Worm (Caenorhabditis elegans) whole organism, L4/young adult: ENCODE data around the gene Y49F6C.8.

Experiments used
- W03F9.2 ChIP-seq: fragments of 150-350 bp; optimal IDR thresholded peaks from 2 replicates; lab custom pipeline; 2014; ENCODE audit warnings: missing biosample characterization, missing genetic modification characterization
- dao-5 ChIP-seq: sonication (generic microtip); optimal IDR thresholded peaks from 2 replicates; lab custom pipeline; 2016; ENCODE audit warnings: missing genotype, missing genetic modification characterization, moderate library complexity, missing compliant biosample characterization
- him-1 ChIP-seq: sonication (generic microtip); optimal IDR thresholded peaks from 2 replicates; lab custom pipeline; 2016; ENCODE audit warnings: missing genotype, missing genetic modification reagents, missing genetic modification characterization, missing compliant biosample characterization

The Y49F6C.8 gene

DNA sequence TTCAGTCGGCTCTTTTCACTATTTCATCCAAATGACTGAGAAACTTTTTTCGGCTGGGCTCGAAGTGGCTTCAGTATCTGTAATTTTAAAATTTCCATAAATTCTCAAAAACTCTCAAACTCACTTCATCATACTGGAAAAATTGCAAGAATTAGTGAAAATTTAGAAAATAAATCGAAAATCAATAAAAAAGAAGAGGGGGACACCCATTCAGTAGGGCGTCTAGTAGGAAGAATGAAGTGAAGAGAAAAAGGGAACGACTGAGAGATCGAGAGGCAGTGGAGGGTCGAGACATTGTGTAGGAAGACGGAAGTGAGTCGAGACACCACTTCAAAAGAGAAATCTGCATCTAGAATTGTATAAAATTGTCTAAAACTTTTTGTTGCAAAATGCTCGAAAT, 4.0 kb upstream of the Y49F6C.8 start:
- no peak for TF ChIP-seq dao-5 (tag; lab: Kevin White, UChicago)
- no peak for TF ChIP-seq W03F9.2

- TF ChIP-seq dao-5 (tag; lab: Kevin White, UChicago), result no peak
These were observed 1.1 kb upstream of the Y49F6C.8 start, which contains the start of gene bath-23 for ce11 chrII:3371010-3371409. bath-23 (plus strand) TSS chrII:3371310.

DNA sequence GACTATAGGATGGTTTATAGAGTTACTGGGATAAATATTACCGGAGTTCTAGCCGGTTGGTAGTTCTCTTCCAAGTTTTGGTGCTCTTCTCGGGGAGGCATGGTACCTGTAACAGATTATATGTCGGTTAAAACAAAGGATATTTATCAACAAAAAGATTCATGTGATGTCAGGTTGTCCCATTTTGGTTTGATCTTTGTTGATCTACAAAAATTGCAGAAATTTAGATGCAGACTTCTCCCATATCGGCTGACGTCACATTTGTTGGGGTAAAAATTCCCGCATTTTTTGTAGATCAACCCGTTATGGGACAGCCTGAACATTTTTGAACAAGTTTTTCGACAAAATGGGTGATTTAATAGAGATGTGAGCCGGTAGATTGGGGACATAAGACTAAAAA, 1.8 kb downstream of the Y49F6C.8 start, which contains the start of gene Y49F6C.7:
Gene Y49F6C.7, minus strand, starts transcription at position 101 of the 400 bp plus-strand sequence.
- TF ChIP-seq dao-5 (tag; lab: Kevin White, UChicago) (no peak), W03F9.2 (no peak), him-1 (tag; lab: Kevin White, UChicago) (no peak)

DNA sequence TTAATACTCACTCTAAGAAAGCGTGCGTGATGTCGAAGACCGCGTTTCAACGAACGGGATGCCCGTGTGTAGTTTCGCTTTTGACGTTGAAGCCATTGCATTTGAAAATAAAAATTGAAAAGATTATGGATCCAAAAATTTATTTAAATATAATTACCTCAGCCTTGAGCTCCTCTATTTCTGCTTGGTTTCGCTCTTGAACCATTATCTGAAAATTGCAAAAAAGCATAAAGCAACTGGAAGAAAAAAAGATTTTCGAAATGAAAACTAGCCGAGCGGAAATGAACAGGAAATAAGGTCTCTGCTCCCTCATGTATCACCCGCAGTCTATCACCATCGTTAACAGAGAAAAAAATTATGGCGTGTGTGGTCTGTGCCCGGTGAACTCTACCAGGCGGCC, 2.8 kb downstream of the Y49F6C.8 start, which contains the start of gene Y49F6C.6:
Gene Y49F6C.6, minus strand, starts transcription at position 101 of the 400 bp plus-strand sequence.
- TF ChIP-seq him-1 (tag; lab: Kevin White, UChicago) (no peak), dao-5 (tag; lab: Kevin White, UChicago) (no peak), W03F9.2 (no peak)

DNA sequence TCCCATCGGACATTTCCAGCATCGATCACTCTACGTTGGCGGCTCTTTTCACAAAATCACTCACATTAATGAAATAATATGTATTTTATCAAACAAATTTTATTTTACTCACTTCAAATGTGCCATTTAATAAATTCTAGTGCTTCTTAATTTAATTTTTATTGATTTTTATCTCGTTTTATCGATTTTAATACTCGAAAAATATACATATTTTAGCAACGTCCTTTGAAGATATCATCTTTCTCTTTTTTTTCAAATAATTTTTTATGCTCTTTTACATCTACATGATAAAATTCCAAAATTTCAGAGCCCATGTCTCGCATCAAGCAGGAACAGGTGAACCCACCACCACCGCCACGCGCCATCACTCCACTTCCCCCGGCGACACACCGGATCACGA, 11.1 kb downstream of the Y49F6C.8 start, which contains the start of the genes lido-14 and bath-27:
Gene lido-14, plus strand, starts transcription at position 301 of the 400 bp plus-strand sequence.
Gene bath-27, plus strand, starts transcription at position 306 of the 400 bp plus-strand sequence.
- TF ChIP-seq dao-5 (tag; lab: Kevin White, UChicago) (no peak), W03F9.2 (no peak), him-1 (tag; lab: Kevin White, UChicago) (no peak)

DNA sequence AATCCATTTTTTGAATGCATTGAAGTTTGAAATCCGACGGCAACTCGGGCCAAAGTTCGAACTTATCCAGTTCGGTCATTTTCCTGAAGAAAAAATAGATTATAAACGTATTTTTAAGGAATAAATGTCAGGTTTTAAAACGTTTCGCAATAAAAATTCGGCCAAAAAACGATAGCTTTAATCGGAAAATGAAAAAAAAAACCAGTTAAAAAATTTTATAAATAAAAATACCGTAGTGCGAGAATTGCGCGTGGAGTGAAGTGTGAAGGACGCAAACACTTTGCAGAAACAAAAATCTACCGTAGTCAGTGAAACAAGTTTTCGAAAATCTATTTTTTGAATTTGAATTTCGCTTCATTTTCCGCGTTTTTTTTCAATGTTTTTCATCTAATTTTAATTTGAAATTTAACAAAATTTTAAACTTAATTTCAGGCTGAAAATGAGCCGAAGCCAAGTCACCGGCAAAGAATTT, 20.1 kb downstream of the Y49F6C.8 start, which contains the start of gene F14D2.8:
Gene F14D2.8, minus strand, starts transcription at position 51 of the 472 bp plus-strand sequence.
- no peak for TF ChIP-seq dao-5 (tag; lab: Kevin White, UChicago)
- TF ChIP-seq him-1 (tag; lab: Kevin White, UChicago), result no peak
- TF ChIP-seq W03F9.2, result no peak

DNA sequence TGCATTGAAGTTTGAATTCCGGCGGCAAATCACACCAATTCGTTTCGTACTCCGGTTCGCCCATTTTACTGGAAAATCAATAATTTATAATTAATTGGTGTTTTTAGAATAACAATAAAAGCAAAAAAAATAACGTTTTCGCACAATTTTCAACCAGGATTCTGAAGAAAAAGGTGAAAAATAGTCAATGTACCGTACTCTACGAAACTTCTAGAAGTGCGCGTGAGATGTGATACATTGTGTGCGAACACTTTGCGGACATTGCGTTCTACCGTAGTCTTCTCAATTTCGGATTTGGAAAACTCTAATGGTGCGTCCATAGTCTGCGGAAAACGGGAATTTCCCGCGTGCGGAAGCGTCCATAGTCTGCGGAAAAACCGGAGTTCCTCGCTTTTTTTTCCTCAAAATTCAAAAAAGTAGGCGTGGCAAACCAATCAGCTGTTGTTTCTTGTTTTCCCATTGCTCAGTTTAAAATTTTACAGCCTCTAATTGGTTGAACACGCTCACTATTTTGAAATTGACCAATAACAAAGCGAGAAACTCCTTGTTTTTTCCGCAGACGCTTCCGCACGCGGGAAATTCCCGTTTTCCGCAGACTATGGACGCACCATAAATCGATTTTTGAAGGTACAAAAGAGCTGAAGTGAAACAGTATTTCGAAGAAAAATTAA, 21.8 kb downstream of the Y49F6C.8 start, which contains the start of the genes F14D2.14 and bath-29:
Gene F14D2.14, minus strand, starts transcription at position 51 of the 671 bp plus-strand sequence.
Gene bath-29, plus strand, starts transcription at position 621 of the 671 bp plus-strand sequence.
- TF ChIP-seq him-1 (tag; lab: Kevin White, UChicago) (no peak), dao-5 (tag; lab: Kevin White, UChicago) (no peak), W03F9.2 (no peak)

DNA sequence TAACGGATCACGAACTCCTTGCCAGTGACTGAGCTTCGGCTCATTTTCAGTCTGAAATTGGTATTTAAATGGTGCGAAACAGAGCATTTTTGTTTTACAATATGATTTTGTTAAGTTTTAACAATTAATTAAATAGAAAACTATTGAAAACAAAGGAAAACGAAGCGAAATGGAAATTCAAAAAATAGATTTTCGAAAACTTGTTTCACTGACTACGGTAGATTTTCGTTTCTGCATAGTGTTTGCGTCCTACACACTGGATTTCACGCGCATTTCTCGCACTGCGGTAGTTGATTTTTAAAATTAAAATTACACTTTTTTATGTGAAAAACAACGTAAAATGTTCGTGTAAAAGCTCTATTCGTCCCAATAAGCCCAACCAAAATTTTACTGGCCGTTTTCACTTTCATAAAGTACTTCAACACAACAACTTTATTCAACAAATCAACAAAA, 23.6 kb downstream of the Y49F6C.8 start, which contains the start of gene bath-30:
Gene bath-30, minus strand, starts transcription at position 51 of the 453 bp plus-strand sequence.
- TF ChIP-seq him-1 (tag; lab: Kevin White, UChicago) (no peak), W03F9.2 (no peak), dao-5 (tag; lab: Kevin White, UChicago) (no peak)

ce11 chrII:3344917-3345316, 25.0 kb downstream of the Y49F6C.8 start, which contains the start of gene bath-28:
bath-28 (minus strand) TSS chrII:3344967.
- TF ChIP-seq him-1 (tag; lab: Kevin White, UChicago), result no peak
- TF ChIP-seq dao-5 (tag; lab: Kevin White, UChicago), result no peak
- no peak for TF ChIP-seq W03F9.2

ce11 chrII:3343714-3344113, 26.2 kb downstream of the Y49F6C.8 start, which contains the start of gene F14D2.15:
F14D2.15 (minus strand) TSS chrII:3343814.
- TF ChIP-seq W03F9.2 (no peak), dao-5 (tag; lab: Kevin White, UChicago) (no peak), him-1 (tag; lab: Kevin White, UChicago) (no peak)

DNA sequence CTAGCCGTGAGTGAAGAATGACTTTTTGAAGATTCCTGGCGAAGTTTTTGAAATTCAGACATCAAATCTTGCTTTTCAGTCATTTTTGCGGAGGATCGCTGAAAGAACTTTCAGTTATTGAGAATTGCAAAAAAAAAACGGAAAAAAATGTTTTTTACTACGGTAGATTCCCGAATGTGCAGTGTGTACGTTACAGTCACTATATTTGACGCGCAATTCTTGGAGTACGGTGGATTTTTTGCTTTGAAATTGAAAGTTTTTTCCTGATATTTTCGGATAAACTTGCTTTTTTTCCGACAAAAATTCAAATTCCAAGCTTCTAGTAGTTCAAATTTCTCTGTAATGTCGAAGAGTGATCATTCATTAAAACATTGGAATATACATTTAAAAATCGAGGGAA, 27.9 kb downstream of the Y49F6C.8 start, which contains the start of gene F14D2.11:
Gene F14D2.11, minus strand, starts transcription at position 101 of the 400 bp plus-strand sequence.
- no peak for TF ChIP-seq W03F9.2
- no peak for TF ChIP-seq him-1 (tag; lab: Kevin White, UChicago)
- TF ChIP-seq dao-5 (tag; lab: Kevin White, UChicago), result no peak

DNA sequence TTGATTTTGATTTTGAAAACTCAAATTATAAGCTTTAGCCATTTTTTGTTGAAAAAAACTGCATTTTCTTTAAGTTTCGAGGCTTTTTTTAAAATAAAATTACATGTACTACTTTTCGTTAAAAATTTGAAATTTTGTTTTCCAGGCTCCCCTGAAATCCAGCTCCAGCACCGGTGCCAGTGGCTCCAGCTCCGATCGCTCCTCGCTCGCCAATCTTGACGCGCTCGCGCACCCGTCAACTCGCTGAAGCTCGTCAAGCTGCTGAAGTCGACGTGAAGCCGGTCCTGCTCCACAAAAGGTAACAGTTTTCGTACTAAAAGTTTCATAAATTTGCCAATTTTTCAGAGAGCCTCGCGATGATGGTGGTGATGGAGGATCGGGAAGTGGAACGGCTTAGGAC, 29.1 kb downstream of the Y49F6C.8 start:
- TF ChIP-seq W03F9.2, result no peak
- no peak for TF ChIP-seq dao-5 (tag; lab: Kevin White, UChicago)
- no peak for TF ChIP-seq him-1 (tag; lab: Kevin White, UChicago)

DNA sequence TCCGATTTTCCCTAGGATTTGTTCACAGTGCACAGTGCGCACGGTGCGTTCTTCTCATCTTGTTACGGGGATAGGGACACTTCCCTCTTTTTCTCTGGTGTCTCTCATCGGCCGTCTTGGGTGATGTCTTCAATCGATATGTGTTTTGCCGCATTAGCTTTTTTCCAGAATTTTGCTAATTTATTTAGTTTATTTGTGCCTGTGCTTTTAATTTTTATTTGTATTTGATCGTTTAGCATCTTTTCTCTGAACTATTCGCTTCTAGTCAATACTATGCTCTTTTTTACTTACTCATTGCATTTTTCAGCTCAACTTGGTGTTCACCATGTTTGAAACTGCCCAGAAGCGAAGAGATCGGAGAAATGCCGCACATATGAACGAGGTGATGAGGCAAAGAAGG, 29.7 kb downstream of the Y49F6C.8 start, which contains the start of gene F14D2.5:
Gene F14D2.5, plus strand, starts transcription at position 301 of the 400 bp plus-strand sequence.
- no peak for TF ChIP-seq dao-5 (tag; lab: Kevin White, UChicago)
- no peak for TF ChIP-seq W03F9.2
- no peak for TF ChIP-seq him-1 (tag; lab: Kevin White, UChicago)

- TF ChIP-seq dao-5 (tag; lab: Kevin White, UChicago) (no peak), him-1 (tag; lab: Kevin White, UChicago) (no peak), W03F9.2 (no peak)
These were observed 31.4 kb downstream of the Y49F6C.8 start, which contains the start of gene F14D2.7 for ce11 chrII:3338556-3338955. F14D2.7 (minus strand) TSS chrII:3338656.
